Worm (Caenorhabditis elegans) whole organism, L4 larva: ENCODE measurements around the gene mes-2.

Experiments
- D1046.2 ChIP-seq: fragments of 200-800 bp; sonication (Bioruptor generic); IDR thresholded peaks from 2 replicates; pipeline ENCODE4 v1.3.6; 2022; ENCODE audit warnings: missing genetic modification characterization, missing compliant biosample characterization
- F49E8.2 ChIP-seq: sonication (generic microtip); optimal IDR thresholded peaks from 2 replicates; lab custom pipeline; 2016; ENCODE audit warnings: missing compliant biosample characterization, mild to moderate bottlenecking, missing genetic modification characterization, borderline replicate concordance
- Y48G9A.11 ChIP-seq: fragments of 200-800 bp; sonication (Bioruptor generic); IDR thresholded peaks from 2 replicates; pipeline ENCODE4 v1.3.6; 2022; ENCODE audit warnings: missing genetic modification reagents, missing genetic modification characterization, missing compliant biosample characterization
- ZK337.2 ChIP-seq: fragments of 200-800 bp; sonication (Bioruptor generic); IDR thresholded peaks from 2 replicates; pipeline ENCODE4 v1.3.6; 2022; ENCODE audit warnings: missing genetic modification reagents, missing genetic modification characterization, missing compliant biosample characterization
- ZK546.5 ChIP-seq, 2 experiments: sonication (generic microtip); optimal IDR thresholded peaks; 2 replicates each; lab custom pipeline; 2017; ENCODE audit warnings: missing biosample characterization in 2 of 2, missing genetic modification characterization in 2 of 2
- aly-2 ChIP-seq: sonication (generic microtip); optimal IDR thresholded peaks from 2 replicates; lab custom pipeline; 2018; ENCODE audit warnings: missing biosample characterization, missing genetic modification characterization
- ceh-20 ChIP-seq: fragments of 200-800 bp; sonication (Bioruptor generic); IDR thresholded peaks from 2 replicates; pipeline ENCODE4 v1.3.6; 2022; ENCODE audit warnings: missing genetic modification reagents, missing genetic modification characterization, missing compliant biosample characterization
- ceh-28 ChIP-seq: fragments of 150-350 bp; optimal IDR thresholded peaks from 2 replicates; lab custom pipeline; 2014; ENCODE audit warnings: missing biosample characterization, missing genetic modification reagents, missing genetic modification characterization
- ceh-32 ChIP-seq: sonication (generic microtip); optimal IDR thresholded peaks from 2 replicates; lab custom pipeline; 2016; ENCODE audit warnings: mild to moderate bottlenecking, missing genetic modification characterization, missing compliant biosample characterization; ENCODE audit not compliant: poor library complexity
- ceh-62 ChIP-seq: sonication (generic microtip); optimal IDR thresholded peaks from 2 replicates; lab custom pipeline; 2017; ENCODE audit warnings: missing biosample characterization, missing genetic modification characterization
- ces-1 ChIP-seq: fragments of 150-350 bp; sonication (generic microtip); optimal IDR thresholded peaks from 4 replicates; lab custom pipeline; 2014; ENCODE audit warnings: missing biosample characterization, missing genetic modification reagents, missing genetic modification characterization
- daf-16 ChIP-seq, 3 experiments: sonication (generic microtip); optimal IDR thresholded peaks; 2 replicates each; lab custom pipeline; 2016 to 2017; ENCODE audit warnings: missing genetic modification characterization in 3 of 3, missing genetic modification reagents in 3 of 3, mild to moderate bottlenecking in 2 of 3, missing compliant biosample characterization in 2 of 3, missing biosample characterization in 1 of 3, moderate library complexity in 1 of 3
- dpl-1 ChIP-seq: fragments of 150-350 bp; optimal IDR thresholded peaks from 2 replicates; lab custom pipeline; 2014; ENCODE audit warnings: missing biosample characterization, missing genetic modification reagents, missing genetic modification characterization
- duxl-1 ChIP-seq: sonication (generic microtip); optimal IDR thresholded peaks from 2 replicates; lab custom pipeline; 2016; ENCODE audit warnings: mild to moderate bottlenecking, missing genetic modification characterization, moderate library complexity, missing compliant biosample characterization; ENCODE audit not compliant: poor library complexity
- egl-27 ChIP-seq: sonication (generic microtip); optimal IDR thresholded peaks from 3 replicates; lab custom pipeline; 2017; ENCODE audit warnings: missing biosample characterization, missing genetic modification reagents, missing genetic modification characterization
- egl-43 ChIP-seq: fragments of 200-800 bp; sonication (Bioruptor generic); IDR thresholded peaks from 2 replicates; pipeline ENCODE4 v1.3.6; 2022; ENCODE audit warnings: missing genetic modification reagents, missing genetic modification characterization, missing compliant biosample characterization
- fkh-10 ChIP-seq: fragments of 150-350 bp; optimal IDR thresholded peaks from 2 replicates; lab custom pipeline; 2014; ENCODE audit warnings: missing biosample characterization, missing genetic modification reagents, missing genetic modification characterization
- fos-1 ChIP-seq: fragments of 150-350 bp; optimal IDR thresholded peaks from 2 replicates; lab custom pipeline; 2014; ENCODE audit warnings: missing biosample characterization, missing genetic modification characterization
- hlh-30 ChIP-seq: sonication (generic microtip); optimal IDR thresholded peaks from 2 replicates; lab custom pipeline; 2017; ENCODE audit warnings: antibody characterized with exemption, mild to moderate bottlenecking, missing genetic modification characterization, missing compliant biosample characterization; ENCODE audit not compliant: insufficient read depth
- hmg-1.1 ChIP-seq: fragments of 200-800 bp; sonication (Bioruptor generic); IDR thresholded peaks from 2 replicates; pipeline ENCODE4 v1.3.6; 2022; ENCODE audit warnings: missing genetic modification reagents, missing genetic modification characterization, missing compliant biosample characterization
- jun-1 ChIP-seq: fragments of 150-350 bp; optimal IDR thresholded peaks from 2 replicates; lab custom pipeline; 2014; ENCODE audit warnings: missing biosample characterization, missing genetic modification reagents, missing genetic modification characterization
- lin-1 ChIP-seq: fragments of 200-800 bp; sonication (Bioruptor generic); IDR thresholded peaks from 2 replicates; pipeline ENCODE4 v1.3.6; 2022; ENCODE audit warnings: missing genetic modification reagents, missing genetic modification characterization, missing compliant biosample characterization
- lin-38 ChIP-seq: fragments of 200-800 bp; sonication (Bioruptor generic); IDR thresholded peaks from 2 replicates; pipeline ENCODE4 v1.3.6; 2022; ENCODE audit warnings: missing genetic modification reagents, missing genetic modification characterization, missing compliant biosample characterization
- lin-39 ChIP-seq: fragments of 150-350 bp; optimal IDR thresholded peaks from 2 replicates; lab custom pipeline; 2014; ENCODE audit warnings: missing biosample characterization, missing genetic modification reagents, missing genetic modification characterization
- lir-3 ChIP-seq: sonication (generic microtip); optimal IDR thresholded peaks from 2 replicates; lab custom pipeline; 2016; ENCODE audit warnings: mild to moderate bottlenecking, missing genetic modification characterization, missing compliant biosample characterization
- madf-5 ChIP-seq, 2 experiments: fragments of 200-800 bp; sonication (Bioruptor generic); IDR thresholded peaks; 2 replicates each; pipeline ENCODE4 v1.3.6; 2022; ENCODE audit warnings: missing compliant biosample characterization in 2 of 2, missing genetic modification characterization in 2 of 2
- madf-9 ChIP-seq: fragments of 200-800 bp; sonication (Bioruptor generic); conservative IDR thresholded peaks from 2 replicates; pipeline ENCODE4 v1.3.6; 2022; ENCODE audit warnings: missing genetic modification reagents, missing genetic modification characterization, missing compliant biosample characterization
- mdl-1 ChIP-seq, 2 experiments: fragments of 150-350 bp in 1 of 2; sonication (generic microtip) in 1 of 2; optimal IDR thresholded peaks; 2 replicates each; lab custom pipeline; 2014 to 2017; ENCODE audit warnings: missing biosample characterization in 2 of 2, missing genetic modification characterization in 2 of 2
- mdt-29 ChIP-seq: fragments of 200-800 bp; sonication (Bioruptor generic); IDR thresholded peaks from 2 replicates; pipeline ENCODE4 v1.3.6; 2022; ENCODE audit warnings: missing genetic modification reagents, missing genetic modification characterization, missing compliant biosample characterization
- mes-2 ChIP-seq: sonication (generic microtip); optimal IDR thresholded peaks from 2 replicates; lab custom pipeline; 2016; ENCODE audit warnings: missing genotype, mild to moderate bottlenecking, missing genetic modification characterization, missing compliant biosample characterization; ENCODE audit not compliant: poor library complexity, severe bottlenecking
- mxl-2 ChIP-seq: fragments of 200-800 bp; sonication (Bioruptor generic); conservative IDR thresholded peaks from 2 replicates; pipeline ENCODE4 v1.3.6; 2022; ENCODE audit warnings: missing genetic modification reagents, missing genetic modification characterization, missing compliant biosample characterization
- nhr-102 ChIP-seq: sonication (generic microtip); optimal IDR thresholded peaks from 2 replicates; lab custom pipeline; 2016; ENCODE audit warnings: mild to moderate bottlenecking, missing genetic modification characterization, moderate library complexity, missing compliant biosample characterization
- nhr-111 ChIP-seq: fragments of 200-800 bp; sonication (Bioruptor generic); optimal IDR thresholded peaks from 2 replicates; lab custom pipeline; 2018; ENCODE audit warnings: mild to moderate bottlenecking, missing genetic modification characterization, missing compliant biosample characterization
- nhr-42 ChIP-seq: fragments of 200-800 bp; sonication (Bioruptor generic); IDR thresholded peaks from 2 replicates; pipeline ENCODE4 v1.3.6; 2022; ENCODE audit warnings: missing genetic modification characterization, missing compliant biosample characterization
- nhr-6 ChIP-seq: fragments of 150-350 bp; optimal IDR thresholded peaks from 2 replicates; lab custom pipeline; 2014; ENCODE audit warnings: missing biosample characterization, missing genetic modification characterization
- nhr-77 ChIP-seq: fragments of 150-350 bp; optimal IDR thresholded peaks from 2 replicates; lab custom pipeline; 2014; ENCODE audit warnings: missing biosample characterization, missing genetic modification characterization
- pha-4 ChIP-seq, 2 experiments: fragments of 150-350 bp in 1 of 2; fragments of 200-800 bp in 1 of 2; sonication (Bioruptor generic) in 1 of 2; IDR thresholded peaks in 1 of 2; optimal IDR thresholded peaks in 1 of 2; 2 replicates each; pipeline versions ENCODE4 v1.3.6 to Lab custom; 2014 to 2022; ENCODE audit warnings: missing genetic modification characterization in 2 of 2, missing genetic modification reagents in 2 of 2, missing biosample characterization in 1 of 2, missing compliant biosample characterization in 1 of 2
- rbr-2 ChIP-seq: sonication (generic microtip); optimal IDR thresholded peaks from 2 replicates; lab custom pipeline; 2016; ENCODE audit warnings: missing genotype, missing genetic modification characterization, missing compliant biosample characterization
- sdz-12 ChIP-seq: fragments of 200-800 bp; sonication (Bioruptor generic); optimal IDR thresholded peaks from 2 replicates; lab custom pipeline; 2018; ENCODE audit warnings: mild to moderate bottlenecking, missing genetic modification characterization, missing compliant biosample characterization
- tra-1 ChIP-seq: fragments of 200-800 bp; sonication (Bioruptor generic); IDR thresholded peaks from 2 replicates; pipeline ENCODE4 v1.3.6; 2022; ENCODE audit warnings: missing genetic modification reagents, missing genetic modification characterization, missing compliant biosample characterization
- unc-130 ChIP-seq: sonication (generic microtip); optimal IDR thresholded peaks from 2 replicates; lab custom pipeline; 2016; ENCODE audit warnings: missing genetic modification reagents, missing genetic modification characterization, missing compliant biosample characterization
- unc-62 ChIP-seq, 3 experiments: fragments of 150-350 bp in 1 of 3; sonication (generic microtip); optimal IDR thresholded peaks in 2 of 3; peaks in 1 of 3; 1 replicate in 1 of 3; 2 replicates in 2 of 3; lab custom pipeline; 2014 to 2017; ENCODE audit warnings: missing biosample characterization in 3 of 3, missing genetic modification characterization in 3 of 3, missing genetic modification reagents in 3 of 3, missing genotype in 1 of 3
- zfp-2 ChIP-seq: sonication (generic microtip); optimal IDR thresholded peaks from 2 replicates; lab custom pipeline; 2016; ENCODE audit warnings: mild to moderate bottlenecking, missing genetic modification characterization, missing compliant biosample characterization
- zfp-3 ChIP-seq: fragments of 200-800 bp; sonication (Bioruptor generic); conservative IDR thresholded peaks from 2 replicates; pipeline ENCODE4 v1.3.6; 2022; ENCODE audit warnings: missing genetic modification reagents, missing genetic modification characterization, missing compliant biosample characterization
- ztf-7 ChIP-seq: fragments of 150-350 bp; optimal IDR thresholded peaks from 2 replicates; lab custom pipeline; 2014; ENCODE audit warnings: missing biosample characterization, missing genetic modification characterization

mes-2 gene

ce11 chrII:14349356-14349923 is 34.3 kb upstream of the mes-2 start, which contains the start of the genes Y54G11A.17, lin-7 and elof-1 (continued):
- TF ChIP-seq madf-9 (GFP tag; lab: Robert Waterston, UW), result no peak; the same call in 1 of the 2 replicates
- peak; percentile 74 for TF ChIP-seq ztf-7 (tag; lab: Kevin White, UChicago)
- TF ChIP-seq unc-62 (GFP tag; optimal IDR thresholded peaks at IDR 0.05 in 1 of 2; lab: Kevin White, UChicago), result no peak
- no peak for TF ChIP-seq unc-62 (tag; optimal IDR thresholded peaks at IDR 0.05; lab: Kevin White, UChicago)
- no peak for TF ChIP-seq mxl-2 (GFP tag; lab: Robert Waterston, UW)
- TF ChIP-seq ceh-28 (tag; lab: Kevin White, UChicago), result no peak
- peak; percentile 73 for TF ChIP-seq unc-130
- peak; percentile 78 for TF ChIP-seq hmg-1.1 (GFP tag; lab: Robert Waterston, UW)
- TF ChIP-seq lin-39 (tag; lab: Kevin White, UChicago), result no peak
- TF ChIP-seq aly-2 (tag; lab: Kevin White, UChicago), result no peak
- TF ChIP-seq nhr-77 (tag; lab: Kevin White, UChicago), result peak; percentile 97
- no peak for TF ChIP-seq ces-1 (GFP tag; lab: Kevin White, UChicago)
- no peak for TF ChIP-seq Y48G9A.11
- no peak for TF ChIP-seq tra-1
- no peak for TF ChIP-seq mdt-29 (GFP tag; lab: Robert Waterston, UW)
- TF ChIP-seq nhr-102, result peak; percentile 9
- TF ChIP-seq ZK546.5 (tag; optimal IDR thresholded peaks at IDR 0.05; lab: Kevin White, UChicago), result peak; percentile 46 to 95
- TF ChIP-seq ceh-62 (tag; lab: Kevin White, UChicago), result no peak

DNA sequence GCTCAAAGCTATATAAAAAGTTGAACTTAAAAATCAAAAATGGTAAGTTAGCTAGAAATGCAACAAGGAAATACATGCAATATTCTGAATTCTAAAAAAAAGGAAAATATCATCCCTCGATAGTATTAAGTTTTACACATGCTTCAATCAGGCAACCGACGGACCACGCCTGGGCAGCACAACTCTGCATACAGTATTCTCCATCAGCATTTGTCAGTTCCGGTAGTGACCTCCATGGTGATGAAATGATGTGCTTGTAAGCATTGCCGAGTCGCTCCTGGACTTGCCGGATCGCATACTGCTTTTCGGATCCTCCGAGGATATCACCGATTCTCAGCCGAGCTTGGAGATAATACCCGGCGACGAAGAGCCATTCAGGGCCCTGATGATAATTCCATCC is 33.0 kb upstream of the mes-2 start:
- TF ChIP-seq lin-1 (GFP tag; lab: Robert Waterston, UW) (no peak), zfp-3 (GFP tag; lab: Robert Waterston, UW) (0 out of 2 replicates have a peak, but pooled peaks have one; percentile 34), lin-38 (GFP tag; lab: Robert Waterston, UW) (peak; percentile 63), F49E8.2 (tag; lab: Kevin White, UChicago) (peak; percentile 56), dpl-1 (GFP tag; lab: Kevin White, UChicago) (no peak), zfp-2 (no peak), unc-62 (GFP tag; optimal IDR thresholded peaks at IDR 0.05 in 1 of 2; lab: Kevin White, UChicago) (peak in 1 of 2 experiments; percentile 78), unc-62 (tag; optimal IDR thresholded peaks at IDR 0.05; lab: Kevin White, UChicago) (no peak), mxl-2 (GFP tag; lab: Robert Waterston, UW) (no peak), D1046.2 (no peak), madf-5 (GFP tag; IDR thresholded peaks at IDR 0.05; lab: Robert Waterston, UW) (no peak), jun-1 (tag; lab: Kevin White, UChicago) (no peak), nhr-102 (peak; percentile 1), mdl-1 (tag; optimal IDR thresholded peaks at IDR 0.05; lab: Kevin White, UChicago) (no peak), egl-43 (GFP tag; lab: Robert Waterston, UW) (peak; percentile 60; the same call in 1 of the 2 replicates), pha-4 (GFP tag; IDR thresholded peaks at IDR 0.05; lab: Robert Waterston, UW) (peak; percentile 42; the same call in 1 of the 2 replicates), pha-4 (tag; optimal IDR thresholded peaks at IDR 0.05; lab: Kevin White, UChicago) (no peak), ZK337.2 (GFP tag; lab: Robert Waterston, UW) (no peak), Y48G9A.11 (peak; percentile 40; the same call in 1 of the 2 replicates), fos-1 (no peak), sdz-12 (no peak), duxl-1 (peak; percentile 24), nhr-111 (peak; percentile 36), ceh-20 (GFP tag; lab: Robert Waterston, UW) (no peak), tra-1 (no peak), nhr-42 (GFP tag; lab: Robert Waterston, UW) (peak; percentile 77; the same call in 1 of the 2 replicates), lir-3 (tag; lab: Kevin White, UChicago) (no peak), nhr-6 (tag; lab: Kevin White, UChicago) (no peak), mes-2 (no peak), daf-16 (GFP tag; optimal IDR thresholded peaks at IDR 0.05; lab: Kevin White, UChicago) (no peak), daf-16 (tag; optimal IDR thresholded peaks at IDR 0.05; lab: Kevin White, UChicago) (no peak), fkh-10 (GFP tag; lab: Kevin White, UChicago) (no peak), rbr-2 (tag; lab: Kevin White, UChicago) (no peak), ceh-28 (tag; lab: Kevin White, UChicago) (no peak), hlh-30 (tag; lab: Kevin White, UChicago) (no peak), egl-27 (tag; lab: Kevin White, UChicago) (no peak), lin-39 (tag; lab: Kevin White, UChicago) (no peak), ceh-32 (tag; lab: Kevin White, UChicago) (no peak)
